Fruit fly (Drosophila melanogaster) whole organism, embryonic: ENCODE measurements around the gene Iris.

ENCODE experiments used
- CG10431 ChIP-seq: fragments of 200-800 bp; sonication (Bioruptor generic); optimal IDR thresholded peaks from 3 replicates; lab custom pipeline; 2018; ENCODE audit warnings: missing biosample characterization, mild to moderate bottlenecking, missing genetic modification characterization
- CG10543 ChIP-seq: fragments of 200-800 bp; sonication (Bioruptor generic); optimal IDR thresholded peaks from 3 replicates; lab custom pipeline; 2017; ENCODE audit warnings: missing biosample characterization, mild to moderate bottlenecking, missing genetic modification characterization, moderate library complexity
- CG11504 ChIP-seq: fragments of 200-800 bp; sonication (Bioruptor generic); optimal IDR thresholded peaks from 3 replicates; lab custom pipeline; 2019; ENCODE audit warnings: missing biosample characterization, mild to moderate bottlenecking, missing genetic modification characterization, moderate library complexity
- CG11723 ChIP-seq: fragments of 200-800 bp; sonication (Bioruptor generic); optimal IDR thresholded peaks from 2 replicates; lab custom pipeline; 2017; ENCODE audit warnings: missing biosample characterization, mild to moderate bottlenecking, missing genetic modification characterization
- CG12104 ChIP-seq: fragments of 200-800 bp; sonication (Bioruptor generic); optimal IDR thresholded peaks from 3 replicates; lab custom pipeline; 2016; ENCODE audit warnings: missing biosample characterization, missing genetic modification characterization
- CG15073 ChIP-seq: fragments of 200-800 bp; sonication (Bioruptor generic); optimal IDR thresholded peaks from 2 replicates; lab custom pipeline; 2016; ENCODE audit warnings: missing biosample characterization, missing genetic modification characterization
- CG1529 ChIP-seq: fragments of 200-800 bp; sonication (Bioruptor generic); optimal IDR thresholded peaks from 3 replicates; lab custom pipeline; 2018; ENCODE audit warnings: missing biosample characterization, missing genetic modification characterization
- CG17359 ChIP-seq: fragments of 200-800 bp; sonication (Bioruptor generic); optimal IDR thresholded peaks from 3 replicates; lab custom pipeline; 2018; ENCODE audit warnings: missing biosample characterization, mild to moderate bottlenecking, missing genetic modification characterization, moderate library complexity
- CG2116 ChIP-seq: fragments of 200-800 bp; sonication (Bioruptor generic); optimal IDR thresholded peaks from 3 replicates; lab custom pipeline; 2018; ENCODE audit warnings: missing biosample characterization, mild to moderate bottlenecking, missing genetic modification characterization
- CG2678 ChIP-seq: fragments of 200-800 bp; sonication (Bioruptor generic); optimal IDR thresholded peaks from 3 replicates; lab custom pipeline; 2019; ENCODE audit warnings: missing biosample characterization, mild to moderate bottlenecking, missing genetic modification characterization, moderate library complexity
- CG2712 ChIP-seq: fragments of 200-800 bp; optimal IDR thresholded peaks from 3 replicates; lab custom pipeline; 2019; ENCODE audit warnings: missing biosample characterization, mild to moderate bottlenecking, missing genetic modification characterization, moderate library complexity
- CG6683 ChIP-seq: fragments of 200-800 bp; sonication (Bioruptor generic); optimal IDR thresholded peaks from 2 replicates; lab custom pipeline; 2017; ENCODE audit warnings: missing biosample characterization, mild to moderate bottlenecking, missing genetic modification characterization, missing genetic modification reagents
- CG7963 ChIP-seq: fragments of 200-800 bp; sonication (Bioruptor generic); IDR thresholded peaks from 3 replicates; pipeline ENCODE4 v1.3.6; 2022; ENCODE audit warnings: missing biosample characterization, missing genetic modification characterization; ENCODE audit not compliant: partially characterized antibody
- CG7987 ChIP-seq: fragments of 200-800 bp; sonication (Bioruptor generic); optimal IDR thresholded peaks from 2 replicates; lab custom pipeline; 2018; ENCODE audit warnings: missing biosample characterization, mild to moderate bottlenecking, missing genetic modification characterization, moderate library complexity
- CHES-1-like ChIP-seq: fragments of 200-800 bp; sonication (Bioruptor generic); optimal IDR thresholded peaks from 2 replicates; lab custom pipeline; 2016; ENCODE audit warnings: missing biosample characterization, missing genetic modification characterization
- D19B ChIP-seq: fragments of 200-800 bp; sonication (Bioruptor generic); optimal IDR thresholded peaks from 2 replicates; lab custom pipeline; 2017; ENCODE audit warnings: missing biosample characterization, mild to moderate bottlenecking, missing genetic modification characterization
- ERR ChIP-seq: fragments of 200-800 bp; sonication (Bioruptor generic); optimal IDR thresholded peaks from 2 replicates; lab custom pipeline; 2016; ENCODE audit warnings: missing biosample characterization, missing genetic modification characterization
- H15 ChIP-seq: fragments of 200-800 bp; sonication (Bioruptor generic); IDR thresholded peaks from 3 replicates; pipeline ENCODE4 v1.3.6; 2022; ENCODE audit warnings: missing biosample characterization, missing genetic modification characterization
- HLHmδ ChIP-seq: fragments of 200-800 bp; sonication (Bioruptor generic); optimal IDR thresholded peaks from 2 replicates; lab custom pipeline; 2018; ENCODE audit warnings: missing biosample characterization, mild to moderate bottlenecking, missing genetic modification characterization, moderate library complexity
- Hsf ChIP-seq: fragments of 200-800 bp; sonication (Bioruptor generic); optimal IDR thresholded peaks from 3 replicates; lab custom pipeline; 2016; ENCODE audit warnings: missing biosample characterization, missing genetic modification characterization
- Lhr ChIP-seq: fragments of 200-800 bp; sonication (Bioruptor generic); optimal IDR thresholded peaks from 3 replicates; lab custom pipeline; 2017; ENCODE audit warnings: mild to moderate bottlenecking, missing biosample characterization, missing genetic modification reagents, missing genetic modification characterization
- Meics ChIP-seq: fragments of 200-800 bp; sonication (Bioruptor generic); optimal IDR thresholded peaks from 2 replicates; lab custom pipeline; 2017; ENCODE audit warnings: missing biosample characterization, mild to moderate bottlenecking, missing genetic modification characterization
- Myb ChIP-seq: fragments of 200-800 bp; sonication (Bioruptor generic); optimal IDR thresholded peaks from 2 replicates; lab custom pipeline; 2016; ENCODE audit warnings: missing biosample characterization, missing genetic modification characterization
- NC2β ChIP-seq: fragments of 200-800 bp; sonication (Bioruptor generic); optimal IDR thresholded peaks from 2 replicates; lab custom pipeline; 2016; ENCODE audit warnings: missing biosample characterization, missing genetic modification characterization
- Oaz ChIP-seq: fragments of 200-800 bp; sonication (Bioruptor generic); IDR thresholded peaks from 2 replicates; pipeline ENCODE4 v1.3.6; 2022; ENCODE audit warnings: missing biosample characterization, missing genetic modification characterization
- Trl ChIP-seq, 3 experiments: fragments of >200 bp in 2 of 3; fragments of 200-800 bp in 1 of 3; sonication (Bioruptor generic) in 1 of 3; optimal IDR thresholded peaks; 2 replicates in 1 of 3; 3 replicates in 2 of 3; lab custom pipeline; 2016 to 2017; ENCODE audit warnings: missing biosample characterization in 1 of 3, missing genetic modification characterization in 1 of 3
- Vsx1 ChIP-seq: fragments of 200-800 bp; sonication (Bioruptor generic); optimal IDR thresholded peaks from 2 replicates; lab custom pipeline; 2017; ENCODE audit warnings: missing biosample characterization, mild to moderate bottlenecking, missing genetic modification characterization, missing genetic modification reagents
- ci ChIP-seq: fragments of 200-800 bp; sonication (Bioruptor generic); IDR thresholded peaks from 3 replicates; pipeline ENCODE4 v1.3.6; 2022; ENCODE audit warnings: missing biosample characterization, missing genetic modification characterization
- da ChIP-seq: fragments of 200-800 bp; sonication (Bioruptor generic); optimal IDR thresholded peaks from 2 replicates; lab custom pipeline; 2016; ENCODE audit warnings: missing biosample characterization, missing genetic modification characterization
- dpn ChIP-seq, 2 experiments: fragments of 200-800 bp; sonication (Bioruptor generic); optimal IDR thresholded peaks; 3 replicates each; lab custom pipeline; 2016; ENCODE audit warnings: missing biosample characterization in 2 of 2, missing genetic modification characterization in 2 of 2
- dysf ChIP-seq: fragments of 200-800 bp; sonication (Bioruptor generic); IDR thresholded peaks from 3 replicates; pipeline ENCODE4 v1.3.6; 2022; ENCODE audit warnings: missing biosample characterization, missing genetic modification characterization
- ftz-f1 ChIP-seq: fragments of 200-800 bp; sonication (Bioruptor generic); optimal IDR thresholded peaks from 2 replicates; lab custom pipeline; 2016; ENCODE audit warnings: missing biosample characterization, missing genetic modification characterization
- fu2 ChIP-seq: fragments of 200-800 bp; sonication (Bioruptor generic); optimal IDR thresholded peaks from 2 replicates; lab custom pipeline; 2016; ENCODE audit warnings: missing biosample characterization, missing genetic modification characterization
- jumu ChIP-seq: fragments of 200-800 bp; sonication (Bioruptor generic); optimal IDR thresholded peaks from 3 replicates; lab custom pipeline; 2016; ENCODE audit warnings: missing biosample characterization, missing genetic modification characterization
- klu ChIP-seq: fragments of 200-800 bp; sonication (Bioruptor generic); IDR thresholded peaks from 2 replicates; pipeline ENCODE4 v1.3.6; 2022; ENCODE audit warnings: missing biosample characterization, missing genetic modification characterization
- kni ChIP-seq: fragments of 200-800 bp; sonication (Bioruptor generic); optimal IDR thresholded peaks from 3 replicates; lab custom pipeline; 2017; ENCODE audit warnings: mild to moderate bottlenecking, missing biosample characterization, missing genetic modification reagents, missing genetic modification characterization
- nerfin-1 ChIP-seq: fragments of 200-800 bp; sonication (Bioruptor generic); optimal IDR thresholded peaks from 3 replicates; lab custom pipeline; 2019; ENCODE audit warnings: missing biosample characterization, mild to moderate bottlenecking, missing genetic modification characterization, moderate library complexity
- oc ChIP-seq: fragments of 200-800 bp; sonication (Bioruptor generic); optimal IDR thresholded peaks from 2 replicates; lab custom pipeline; 2018; ENCODE audit warnings: missing biosample characterization, mild to moderate bottlenecking, missing genetic modification characterization, moderate library complexity
- pita ChIP-seq: fragments of 200-800 bp; sonication (Bioruptor generic); optimal IDR thresholded peaks from 2 replicates; lab custom pipeline; 2017; ENCODE audit warnings: missing biosample characterization, mild to moderate bottlenecking, missing genetic modification characterization
- row ChIP-seq: fragments of 200-800 bp; sonication (Bioruptor generic); IDR thresholded peaks from 3 replicates; pipeline ENCODE4 v1.3.6; 2022; ENCODE audit warnings: missing biosample characterization, missing genetic modification characterization
- schlank ChIP-seq: fragments of 200-800 bp; sonication (Bioruptor generic); optimal IDR thresholded peaks from 2 replicates; lab custom pipeline; 2018; ENCODE audit warnings: missing biosample characterization, mild to moderate bottlenecking, missing genetic modification characterization
- sens ChIP-seq: fragments of 200-800 bp; sonication (Bioruptor generic); peaks from one replicate; lab custom pipeline; 2016; ENCODE audit warnings: missing biosample characterization, missing genetic modification characterization
- sna ChIP-seq: fragments of 200-800 bp; sonication (Bioruptor generic); IDR thresholded peaks from 2 replicates; pipeline ENCODE4 v1.3.6; 2022; ENCODE audit warnings: missing biosample characterization, missing genetic modification characterization; ENCODE audit not compliant: partially characterized antibody
- sob ChIP-seq: fragments of 200-800 bp; sonication (Bioruptor generic); IDR thresholded peaks from 2 replicates; pipeline ENCODE4 v1.3.6; 2022; ENCODE audit warnings: missing biosample characterization, missing genetic modification characterization
- sqz ChIP-seq: fragments of 200-800 bp; sonication (Bioruptor generic); optimal IDR thresholded peaks from 3 replicates; lab custom pipeline; 2018; ENCODE audit warnings: missing biosample characterization, mild to moderate bottlenecking, missing genetic modification characterization
- stwl ChIP-seq: fragments of 200-800 bp; sonication (Bioruptor generic); optimal IDR thresholded peaks from 3 replicates; lab custom pipeline; 2018; ENCODE audit warnings: missing biosample characterization, mild to moderate bottlenecking, missing genetic modification characterization, moderate library complexity
- tap ChIP-seq: fragments of 200-800 bp; optimal IDR thresholded peaks from 3 replicates; lab custom pipeline; 2019; ENCODE audit warnings: missing biosample characterization, mild to moderate bottlenecking, missing genetic modification characterization, moderate library complexity
- tll ChIP-seq, 2 experiments: fragments of 200-800 bp in 1 of 2; fragments of >200 bp in 1 of 2; sonication (Bioruptor generic) in 1 of 2; optimal IDR thresholded peaks; 2 replicates each; lab custom pipeline; 2017 to 2019; ENCODE audit warnings: missing biosample characterization in 2 of 2, missing genetic modification characterization in 2 of 2, mild to moderate bottlenecking in 1 of 2, moderate library complexity in 1 of 2
- yki ChIP-seq: fragments of >200 bp; optimal IDR thresholded peaks from 3 replicates; lab custom pipeline; 2018
- zfh2 ChIP-seq: fragments of 200-800 bp; sonication (Bioruptor generic); optimal IDR thresholded peaks from 2 replicates; lab custom pipeline; 2016; ENCODE audit warnings: missing biosample characterization, missing genetic modification characterization

The Iris gene

DNA sequence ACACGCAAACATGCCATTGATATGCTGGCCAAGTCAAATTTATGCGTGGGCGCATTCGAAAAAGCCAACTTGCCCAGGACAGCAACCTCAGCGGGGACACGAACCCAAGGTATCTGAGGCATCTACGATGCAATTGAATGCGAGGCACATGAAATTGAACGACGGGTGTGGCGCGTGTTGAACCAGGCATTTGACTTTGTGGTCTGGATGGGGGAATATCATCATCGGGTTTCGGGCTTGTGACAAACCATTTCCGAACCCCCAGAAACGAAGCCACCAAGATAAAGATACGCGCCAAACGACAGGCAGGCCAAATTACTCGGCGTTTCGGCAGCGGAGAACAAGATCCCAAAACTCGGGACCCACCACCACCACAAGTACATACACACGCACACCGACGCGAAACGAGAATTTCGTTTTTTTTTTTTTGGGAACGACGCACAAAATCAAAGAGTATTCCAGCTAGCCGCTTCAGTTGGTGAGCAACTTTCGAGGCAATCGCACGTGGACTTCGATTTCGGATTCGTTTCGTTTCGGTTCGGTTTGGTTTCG lies 8.9 kb upstream of the Iris start, which contains the start of gene MFS3 (continued):
- TF ChIP-seq CG7963 (GFP tag; lab: Robert Waterston, UW) (no peak), CG12104 (GFP tag; lab: Kevin White, UChicago) (no peak), CG7987 (GFP tag; lab: Kevin White, UChicago) (peak; percentile 41), schlank (tag; lab: Kevin White, UChicago) (no peak), sens (GFP tag; lab: Kevin White, UChicago) (peak; percentile 57), CG10431 (GFP tag; lab: Kevin White, UChicago) (no peak), dysf (0 out of 3 replicates have a peak, but pooled peaks have one; percentile 22), ftz-f1 (GFP tag; lab: Kevin White, UChicago) (no peak), HLHmδ (GFP tag; lab: Kevin White, UChicago) (peak; percentile 37), stwl (tag; lab: Kevin White, UChicago) (peak; percentile 54), Trl (optimal IDR thresholded peaks at IDR 0.05; lab: Kevin White, UChicago) (peak in 1 of 2 experiments; percentile 3), Trl (GFP tag; optimal IDR thresholded peaks at IDR 0.05; lab: Kevin White, UChicago) (no peak), CG6683 (GFP tag; lab: Kevin White, UChicago) (peak; percentile 16), CG11504 (tag; lab: Kevin White, UChicago) (peak; percentile 53), H15 (no peak), oc (tag; lab: Kevin White, UChicago) (no peak), ERR (GFP tag; lab: Kevin White, UChicago) (no peak), yki (no peak), jumu (no peak), CG2678 (tag; lab: Kevin White, UChicago) (peak; percentile 25), nerfin-1 (tag; lab: Kevin White, UChicago) (no peak), Myb (GFP tag; lab: Kevin White, UChicago) (peak; percentile 36), Oaz (no peak), row (peak; percentile 19; the same call in 1 of the 3 replicates), Vsx1 (peak; percentile 8), Lhr (GFP tag; lab: Kevin White, UChicago) (no peak), CG2116 (GFP tag; lab: Kevin White, UChicago) (peak; percentile 33), sqz (GFP tag; lab: Kevin White, UChicago) (peak; percentile 96), tap (tag; lab: Kevin White, UChicago) (peak; percentile 11), fu2 (GFP tag; lab: Kevin White, UChicago) (no peak), NC2β (GFP tag; lab: Kevin White, UChicago) (peak; percentile 19), CG2712 (no peak), kni (peak; percentile 80), ci (peak; percentile 54; the same call in 2 of the 3 replicates), tll (GFP tag; optimal IDR thresholded peaks at IDR 0.05; lab: Kevin White, UChicago) (peak in 1 of 2 experiments; percentile 33), pita (GFP tag; lab: Kevin White, UChicago) (peak; percentile 66), CG1529 (GFP tag; lab: Kevin White, UChicago) (no peak), CHES-1-like (no peak), dpn (GFP tag; optimal IDR thresholded peaks at IDR 0.05; lab: Kevin White, UChicago) (peak in 1 of 2 experiments; percentile 21), CG11723 (GFP tag; lab: Kevin White, UChicago) (no peak), klu (GFP tag; lab: Robert Waterston, UW) (no peak), CG10543 (GFP tag; lab: Kevin White, UChicago) (peak; percentile 75), CG15073 (GFP tag; lab: Kevin White, UChicago) (no peak), da (no peak), D19B (GFP tag; lab: Kevin White, UChicago) (no peak), sob (0 out of 2 replicates have a peak, but pooled peaks have one; percentile 26), sna (GFP tag; lab: Robert Waterston, UW) (no peak), Meics (peak; percentile 13), Hsf (GFP tag; lab: Kevin White, UChicago) (peak; percentile 28), zfh2 (GFP tag; lab: Kevin White, UChicago) (no peak), CG17359 (tag; lab: Kevin White, UChicago) (peak; percentile 32)
